Worm (Caenorhabditis elegans) whole organism, L4 larva: ENCODE measurements around the gene Y39D8A.1.

Experiments used
- ama-1 ChIP-seq: fragments of 150-350 bp; optimal IDR thresholded peaks from 2 replicates; lab custom pipeline; 2014; ENCODE audit warnings: inconsistent platforms, mixed read lengths
- dmd-6 ChIP-seq: fragments of 200-800 bp; sonication (Bioruptor generic); IDR thresholded peaks from 2 replicates; pipeline ENCODE4 v1.3.6; 2022; ENCODE audit warnings: missing genetic modification reagents, missing genetic modification characterization, missing compliant biosample characterization
- gei-8 ChIP-seq: fragments of 200-800 bp; sonication (Bioruptor generic); optimal IDR thresholded peaks from 2 replicates; lab custom pipeline; 2018; ENCODE audit warnings: mild to moderate bottlenecking, missing genetic modification characterization, missing compliant biosample characterization
- hlh-30 ChIP-seq: sonication (generic microtip); optimal IDR thresholded peaks from 2 replicates; lab custom pipeline; 2017; ENCODE audit warnings: antibody characterized with exemption, mild to moderate bottlenecking, missing genetic modification characterization, missing compliant biosample characterization; ENCODE audit not compliant: insufficient read depth
- mdl-1 ChIP-seq, 2 experiments: fragments of 150-350 bp in 1 of 2; sonication (generic microtip) in 1 of 2; optimal IDR thresholded peaks; 2 replicates each; lab custom pipeline; 2014 to 2017; ENCODE audit warnings: missing biosample characterization in 2 of 2, missing genetic modification characterization in 2 of 2
- nhr-11 ChIP-seq: fragments of 150-350 bp; optimal IDR thresholded peaks from 2 replicates; lab custom pipeline; 2014; ENCODE audit warnings: missing biosample characterization, missing genetic modification characterization
- nhr-237 ChIP-seq: sonication (generic microtip); optimal IDR thresholded peaks from 2 replicates; lab custom pipeline; 2017; ENCODE audit warnings: missing biosample characterization, missing genetic modification characterization
- unc-62 ChIP-seq, 3 experiments: fragments of 150-350 bp in 1 of 3; sonication (generic microtip); optimal IDR thresholded peaks in 2 of 3; peaks in 1 of 3; 1 replicate in 1 of 3; 2 replicates in 2 of 3; lab custom pipeline; 2014 to 2017; ENCODE audit warnings: missing biosample characterization in 3 of 3, missing genetic modification characterization in 3 of 3, missing genetic modification reagents in 3 of 3, missing genotype in 1 of 3
- ztf-11 ChIP-seq: fragments of 150-350 bp; optimal IDR thresholded peaks from 2 replicates; lab custom pipeline; 2014; ENCODE audit warnings: missing biosample characterization, missing genetic modification characterization

DNA sequence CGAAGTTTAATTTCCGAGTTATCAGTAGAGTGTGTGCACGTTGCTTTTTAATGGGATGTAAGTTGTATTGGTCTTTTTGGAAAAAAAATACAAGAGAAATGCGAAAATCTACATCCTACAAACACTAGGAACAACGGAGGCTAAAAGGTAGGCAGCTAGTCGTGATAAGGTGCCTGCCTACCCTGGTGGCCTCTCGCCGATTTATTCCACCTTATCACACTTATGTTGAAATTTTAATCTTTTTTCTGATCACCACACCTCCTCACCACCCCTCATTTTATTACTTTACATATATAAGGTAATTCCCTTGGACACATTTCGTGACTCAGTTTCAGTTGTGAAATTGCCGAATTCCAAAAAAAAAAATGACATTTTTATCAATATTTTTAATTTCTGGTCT is 3.6 kb downstream of the Y39D8A.1 start, which contains the start of gene dod-20:
- TF ChIP-seq hlh-30 (no peak), ama-1 (no peak), unc-62 (GFP tag; optimal IDR thresholded peaks at IDR 0.05 in 1 of 2; lab: Kevin White, UChicago) (no peak), unc-62 (tag; optimal IDR thresholded peaks at IDR 0.05; lab: Kevin White, UChicago) (no peak), dmd-6 (GFP tag; lab: Robert Waterston, UW) (no peak), mdl-1 (tag; optimal IDR thresholded peaks at IDR 0.05; lab: Kevin White, UChicago) (no peak), nhr-11 (tag; lab: Kevin White, UChicago) (no peak), nhr-237 (tag; lab: Kevin White, UChicago) (no peak), ztf-11 (tag; lab: Kevin White, UChicago) (no peak), gei-8 (GFP tag; lab: Kevin White, UChicago) (no peak)
